Fruit fly (Drosophila melanogaster) whole organism, embryonic: ENCODE results near the gene Utx.
A peak's percentile ranks its signal among the peaks of the same experiment; 100 is the strongest.

Experiments used
- Asciz ChIP-seq: fragments of 200-800 bp; sonication (Bioruptor generic); optimal IDR thresholded peaks from 2 replicates; lab custom pipeline; 2017; ENCODE audit warnings: missing biosample characterization, mild to moderate bottlenecking, missing genetic modification characterization, missing genetic modification reagents
- Atf6 ChIP-seq: fragments of 200-800 bp; sonication (Bioruptor generic); IDR thresholded peaks from 2 replicates; pipeline ENCODE4 v1.3.6; 2022; ENCODE audit warnings: missing biosample characterization, missing genetic modification characterization
- Awh ChIP-seq: fragments of 200-800 bp; sonication (Bioruptor generic); IDR thresholded peaks from 2 replicates; pipeline ENCODE4, ENCODE4 v1.3.6; 2022; ENCODE audit warnings: missing biosample characterization, missing genetic modification characterization
- CG11093 ChIP-seq: fragments of 200-800 bp; sonication (Bioruptor generic); IDR thresholded peaks from 3 replicates; pipeline ENCODE4 v1.3.6; 2022; ENCODE audit warnings: missing biosample characterization, missing genetic modification characterization
- CG11695 ChIP-seq: fragments of 200-800 bp; sonication (Bioruptor generic); IDR thresholded peaks from 3 replicates; pipeline ENCODE4 v1.3.6; 2022; ENCODE audit warnings: missing biosample characterization, missing genetic modification characterization
- CG11696 ChIP-seq: fragments of 200-800 bp; sonication (Bioruptor generic); IDR thresholded peaks from 2 replicates; pipeline ENCODE4 v1.3.6; 2022; ENCODE audit warnings: missing biosample characterization, missing genetic modification characterization
- CG14441 ChIP-seq: fragments of 200-800 bp; sonication (Bioruptor generic); IDR thresholded peaks from 2 replicates; pipeline ENCODE4 v1.3.6; 2022; ENCODE audit warnings: missing biosample characterization, missing genetic modification characterization
- CG1529 ChIP-seq: fragments of 200-800 bp; sonication (Bioruptor generic); optimal IDR thresholded peaks from 3 replicates; lab custom pipeline; 2018; ENCODE audit warnings: missing biosample characterization, missing genetic modification characterization
- CG15696 ChIP-seq: fragments of 200-800 bp; sonication (Bioruptor generic); optimal IDR thresholded peaks from 2 replicates; lab custom pipeline; 2019; ENCODE audit warnings: missing biosample characterization, mild to moderate bottlenecking, missing genetic modification characterization, moderate library complexity
- CG1647 ChIP-seq: fragments of 200-800 bp; sonication (Bioruptor generic); optimal IDR thresholded peaks from 3 replicates; lab custom pipeline; 2016; ENCODE audit warnings: missing biosample characterization, missing genetic modification characterization
- CG17328 ChIP-seq: fragments of 200-800 bp; sonication (Bioruptor generic); IDR thresholded peaks from 2 replicates; pipeline ENCODE4 v1.3.6; 2022; ENCODE audit warnings: missing biosample characterization, missing genetic modification characterization
- CG17361 ChIP-seq: fragments of 200-800 bp; sonication (Bioruptor generic); IDR thresholded peaks from 3 replicates; pipeline ENCODE4 v1.3.6; 2022; ENCODE audit warnings: missing biosample characterization, missing genetic modification characterization
- CG17568 ChIP-seq: fragments of 200-800 bp; sonication (Bioruptor generic); optimal IDR thresholded peaks from 2 replicates; lab custom pipeline; 2018; ENCODE audit warnings: missing biosample characterization, mild to moderate bottlenecking, missing genetic modification characterization, moderate library complexity
- CG17612 ChIP-seq: fragments of 200-800 bp; sonication (Bioruptor generic); IDR thresholded peaks from 2 replicates; pipeline ENCODE4 v1.3.6; 2022; ENCODE audit warnings: missing biosample characterization, missing genetic modification characterization
- CG1832 ChIP-seq: fragments of 200-800 bp; sonication (Bioruptor generic); optimal IDR thresholded peaks from 2 replicates; lab custom pipeline; 2017; ENCODE audit warnings: missing biosample characterization, mild to moderate bottlenecking, missing genetic modification characterization, inconsistent platforms
- CG2116 ChIP-seq: fragments of 200-800 bp; sonication (Bioruptor generic); optimal IDR thresholded peaks from 3 replicates; lab custom pipeline; 2018; ENCODE audit warnings: missing biosample characterization, mild to moderate bottlenecking, missing genetic modification characterization
- CG30020 ChIP-seq: fragments of 200-800 bp; optimal IDR thresholded peaks from 2 replicates; lab custom pipeline; 2019; ENCODE audit warnings: missing biosample characterization, mild to moderate bottlenecking, missing genetic modification characterization, moderate library complexity
- CG3407 ChIP-seq: fragments of 200-800 bp; sonication (Bioruptor generic); optimal IDR thresholded peaks from 2 replicates; lab custom pipeline; 2018; ENCODE audit warnings: missing biosample characterization, mild to moderate bottlenecking, missing genetic modification characterization
- CG34224 ChIP-seq: fragments of 200-800 bp; sonication (Bioruptor generic); IDR thresholded peaks from 3 replicates; pipeline ENCODE4 v1.3.6; 2022; ENCODE audit warnings: missing biosample characterization, missing genetic modification characterization; ENCODE audit not compliant: partially characterized antibody
- CG34376 ChIP-seq: fragments of 200-800 bp; sonication (Bioruptor generic); optimal IDR thresholded peaks from 2 replicates; lab custom pipeline; 2018; ENCODE audit warnings: missing biosample characterization, mild to moderate bottlenecking, missing genetic modification characterization
- CG3995 ChIP-seq: fragments of 200-800 bp; sonication (Bioruptor generic); optimal IDR thresholded peaks from 3 replicates; lab custom pipeline; 2016; ENCODE audit warnings: missing biosample characterization, missing genetic modification characterization
- CG43689 ChIP-seq: fragments of 200-800 bp; sonication (Bioruptor generic); IDR thresholded peaks from 2 replicates; pipeline ENCODE4 v1.3.6; 2022; ENCODE audit warnings: missing biosample characterization, missing genetic modification characterization
- CG5245 ChIP-seq: fragments of 200-800 bp; sonication (Bioruptor generic); optimal IDR thresholded peaks from 3 replicates; lab custom pipeline; 2016; ENCODE audit warnings: missing biosample characterization, missing genetic modification characterization
- CG6175 ChIP-seq: fragments of 200-800 bp; sonication (Bioruptor generic); IDR thresholded peaks from 3 replicates; pipeline ENCODE4 v1.3.6; 2022; ENCODE audit warnings: missing biosample characterization, missing genetic modification characterization
- CG7271 ChIP-seq: fragments of 200-800 bp; sonication (Bioruptor generic); optimal IDR thresholded peaks from 2 replicates; lab custom pipeline; 2018; ENCODE audit warnings: missing biosample characterization, mild to moderate bottlenecking, missing genetic modification characterization, moderate library complexity
- CG7786 ChIP-seq: fragments of 200-800 bp; sonication (Bioruptor generic); optimal IDR thresholded peaks from 2 replicates; lab custom pipeline; 2016; ENCODE audit warnings: missing biosample characterization, missing genetic modification characterization
- CG7963 ChIP-seq: fragments of 200-800 bp; sonication (Bioruptor generic); IDR thresholded peaks from 3 replicates; pipeline ENCODE4 v1.3.6; 2022; ENCODE audit warnings: missing biosample characterization, missing genetic modification characterization; ENCODE audit not compliant: partially characterized antibody
- CG8281 ChIP-seq: fragments of 200-800 bp; sonication (Bioruptor generic); optimal IDR thresholded peaks from 2 replicates; lab custom pipeline; 2018; ENCODE audit warnings: missing biosample characterization, mild to moderate bottlenecking, missing genetic modification characterization, moderate library complexity
- CG8359 ChIP-seq: fragments of 200-800 bp; sonication (Bioruptor generic); optimal IDR thresholded peaks from 2 replicates; lab custom pipeline; 2017; ENCODE audit warnings: missing biosample characterization, mild to moderate bottlenecking, missing genetic modification characterization, borderline replicate concordance
- CG8944 ChIP-seq: fragments of 200-800 bp; sonication (Bioruptor generic); optimal IDR thresholded peaks from 3 replicates; lab custom pipeline; 2016; ENCODE audit warnings: missing biosample characterization, missing genetic modification characterization
- CG9876 ChIP-seq: fragments of 200-800 bp; sonication (Bioruptor generic); optimal IDR thresholded peaks from 2 replicates; lab custom pipeline; 2016; ENCODE audit warnings: missing biosample characterization, missing genetic modification characterization
- Chrac-16 ChIP-seq: fragments of 200-800 bp; sonication (Bioruptor generic); optimal IDR thresholded peaks from 3 replicates; lab custom pipeline; 2016; ENCODE audit warnings: missing biosample characterization, missing genetic modification characterization
- CrebB ChIP-seq: fragments of 200-800 bp; sonication (Bioruptor generic); optimal IDR thresholded peaks from 3 replicates; lab custom pipeline; 2018; ENCODE audit warnings: missing biosample characterization, mild to moderate bottlenecking, missing genetic modification characterization
- Deaf1 ChIP-seq: fragments of 200-800 bp; optimal IDR thresholded peaks from 3 replicates; lab custom pipeline; 2019; ENCODE audit warnings: missing biosample characterization, mild to moderate bottlenecking, missing genetic modification characterization, moderate library complexity
- Dll ChIP-seq: fragments of 200-800 bp; sonication (Bioruptor generic); IDR thresholded peaks from 4 replicates; pipeline ENCODE4 v1.3.6; 2022; ENCODE audit warnings: missing biosample characterization, missing genetic modification characterization; ENCODE audit not compliant: partially characterized antibody
- Dp ChIP-seq: fragments of 200-800 bp; sonication (Bioruptor generic); optimal IDR thresholded peaks from 2 replicates; lab custom pipeline; 2018; ENCODE audit warnings: missing biosample characterization, mild to moderate bottlenecking, missing genetic modification characterization, moderate library complexity
- Ets97D ChIP-seq: fragments of 200-800 bp; sonication (Bioruptor generic); optimal IDR thresholded peaks from 3 replicates; lab custom pipeline; 2016; ENCODE audit warnings: missing biosample characterization, missing genetic modification characterization
- Hsf ChIP-seq: fragments of 200-800 bp; sonication (Bioruptor generic); optimal IDR thresholded peaks from 3 replicates; lab custom pipeline; 2016; ENCODE audit warnings: missing biosample characterization, missing genetic modification characterization
- ac ChIP-seq: fragments of 200-800 bp; sonication (Bioruptor generic); optimal IDR thresholded peaks from 3 replicates; lab custom pipeline; 2017; ENCODE audit warnings: missing biosample characterization, mild to moderate bottlenecking, missing genetic modification characterization
- dm ChIP-seq: fragments of 200-800 bp; sonication (Bioruptor generic); optimal IDR thresholded peaks from 3 replicates; lab custom pipeline; 2016; ENCODE audit warnings: missing biosample characterization, missing genetic modification characterization
- dmrt11E ChIP-seq: fragments of 200-800 bp; sonication (Bioruptor generic); optimal IDR thresholded peaks from 3 replicates; lab custom pipeline; 2018; ENCODE audit warnings: missing biosample characterization, mild to moderate bottlenecking, missing genetic modification characterization, moderate library complexity
- ems ChIP-seq: fragments of 200-800 bp; sonication (Bioruptor generic); optimal IDR thresholded peaks from 3 replicates; lab custom pipeline; 2016; ENCODE audit warnings: missing biosample characterization, missing genetic modification characterization
- eve ChIP-seq, 2 experiments: fragments of >200 bp; optimal IDR thresholded peaks; 2 replicates each; lab custom pipeline; 2017; ENCODE audit warnings: missing biosample characterization in 2 of 2, missing genetic modification characterization in 2 of 2
- gsb-n ChIP-seq: fragments of 200-800 bp; sonication (Bioruptor generic); optimal IDR thresholded peaks from 3 replicates; lab custom pipeline; 2018; ENCODE audit warnings: missing biosample characterization, mild to moderate bottlenecking, missing genetic modification characterization
- jigr1 ChIP-seq: fragments of 200-800 bp; sonication (Bioruptor generic); IDR thresholded peaks from 3 replicates; pipeline ENCODE4 v1.3.6; 2022; ENCODE audit warnings: missing biosample characterization, missing genetic modification characterization
- kah ChIP-seq: fragments of 200-800 bp; sonication (Bioruptor generic); optimal IDR thresholded peaks from 2 replicates; lab custom pipeline; 2018; ENCODE audit warnings: missing biosample characterization, mild to moderate bottlenecking, missing genetic modification characterization
- kni ChIP-seq: fragments of 200-800 bp; sonication (Bioruptor generic); optimal IDR thresholded peaks from 3 replicates; lab custom pipeline; 2017; ENCODE audit warnings: mild to moderate bottlenecking, missing biosample characterization, missing genetic modification reagents, missing genetic modification characterization
- prd ChIP-seq, 3 experiments: fragments of >200 bp in 2 of 3; fragments of 200-800 bp in 1 of 3; sonication (Bioruptor generic) in 1 of 3; optimal IDR thresholded peaks in 2 of 3; IDR thresholded peaks in 1 of 3; 2 replicates in 2 of 3; 3 replicates in 1 of 3; pipeline versions ENCODE4 v1.3.6 to Lab custom; 2017 to 2022; ENCODE audit warnings: missing biosample characterization in 1 of 3, missing genetic modification characterization in 1 of 3
- sens ChIP-seq: fragments of 200-800 bp; sonication (Bioruptor generic); peaks from one replicate; lab custom pipeline; 2016; ENCODE audit warnings: missing biosample characterization, missing genetic modification characterization
- trem ChIP-seq: fragments of 200-800 bp; optimal IDR thresholded peaks from 3 replicates; lab custom pipeline; 2019; ENCODE audit warnings: missing biosample characterization, mild to moderate bottlenecking, missing genetic modification characterization, moderate library complexity

Gene Utx

dm6 chr2L:10237725-10238446, 40.7 kb downstream of the Utx start, which contains the start of gene mthl15:
Gene mthl15, minus strand, starts transcription at chr2L:10238317.
- TF ChIP-seq prd (optimal IDR thresholded peaks at IDR 0.05; lab: Kevin White, UChicago) = no peak
- TF ChIP-seq prd (GFP tag; IDR thresholded peaks at IDR 0.05; lab: Robert Waterston, UW) = no peak
- no peak for TF ChIP-seq CG1529 (GFP tag; lab: Kevin White, UChicago)
- TF ChIP-seq CG3995 = no peak
- no peak for TF ChIP-seq Dp
- TF ChIP-seq Atf6 (GFP tag; lab: Robert Waterston, UW) = peak; percentile 41; the same call in 1 of the 2 replicates
- no peak for TF ChIP-seq CG6175 (GFP tag; lab: Robert Waterston, UW)
- no peak for TF ChIP-seq kah (GFP tag; lab: Kevin White, UChicago)
- TF ChIP-seq Dll (GFP tag; lab: Robert Waterston, UW) = no peak
- TF ChIP-seq CG34376 = peak; percentile 69
- no peak for TF ChIP-seq CG17612
- no peak for TF ChIP-seq CG8359
- peak in 1 of 2 experiments; percentile 62 for TF ChIP-seq eve (GFP tag; optimal IDR thresholded peaks at IDR 0.05; lab: Kevin White, UChicago)
- TF ChIP-seq dm = no peak
- TF ChIP-seq CG7786 = no peak
- TF ChIP-seq CG14441 (GFP tag; lab: Robert Waterston, UW) = no peak
- no peak for TF ChIP-seq CG9876 (GFP tag; lab: Kevin White, UChicago)
- peak; percentile 34 for TF ChIP-seq CG15696 (tag; lab: Kevin White, UChicago)
- no peak for TF ChIP-seq CG43689 (GFP tag; lab: Robert Waterston, UW)
- TF ChIP-seq CG17361 (GFP tag; lab: Robert Waterston, UW) = no peak
- no peak for TF ChIP-seq Ets97D (GFP tag; lab: Kevin White, UChicago)
- 0 out of 2 replicates have a peak, but pooled peaks have one; percentile 29 for TF ChIP-seq CG17328 (GFP tag; lab: Robert Waterston, UW)
- TF ChIP-seq ac (GFP tag; lab: Kevin White, UChicago) = peak; percentile 30
- no peak for TF ChIP-seq CG1647 (GFP tag; lab: Kevin White, UChicago)
- TF ChIP-seq Deaf1 (tag; lab: Kevin White, UChicago) = peak; percentile 72
- peak; percentile 64 for TF ChIP-seq sens (GFP tag; lab: Kevin White, UChicago)
- no peak for TF ChIP-seq CG17568 (GFP tag; lab: Kevin White, UChicago)
- TF ChIP-seq trem (tag; lab: Kevin White, UChicago) = no peak
- TF ChIP-seq Hsf (GFP tag; lab: Kevin White, UChicago) = no peak
- TF ChIP-seq CG30020 (tag; lab: Kevin White, UChicago) = no peak
- TF ChIP-seq CG2116 (GFP tag; lab: Kevin White, UChicago) = no peak
- TF ChIP-seq CG7963 (GFP tag; lab: Robert Waterston, UW) = no peak
- no peak for TF ChIP-seq CG11696 (GFP tag; lab: Robert Waterston, UW)
- TF ChIP-seq CG3407 (GFP tag; lab: Kevin White, UChicago) = no peak
- TF ChIP-seq dmrt11E (tag; lab: Kevin White, UChicago) = peak; percentile 34
- TF ChIP-seq CG7271 = no peak
- no peak for TF ChIP-seq CG8281 (tag; lab: Kevin White, UChicago)
- TF ChIP-seq CG11093 (GFP tag; lab: Robert Waterston, UW) = no peak; the same call in 2 of the 3 replicates
- TF ChIP-seq CG5245 (GFP tag; lab: Kevin White, UChicago) = no peak
- no peak for TF ChIP-seq ems (GFP tag; lab: Kevin White, UChicago)
- TF ChIP-seq CG8944 (GFP tag; lab: Kevin White, UChicago) = no peak
- no peak for TF ChIP-seq CG1832 (GFP tag; lab: Kevin White, UChicago)
- TF ChIP-seq Chrac-16 (GFP tag; lab: Kevin White, UChicago) = no peak
- TF ChIP-seq CG34224 (GFP tag; lab: Robert Waterston, UW) = no peak
- no peak for TF ChIP-seq kni (GFP tag; lab: Kevin White, UChicago)
- no peak for TF ChIP-seq Awh (GFP tag; lab: Robert Waterston, UW)
- TF ChIP-seq gsb-n (tag; lab: Kevin White, UChicago) = no peak
- TF ChIP-seq jigr1 (GFP tag; lab: Robert Waterston, UW) = no peak
- TF ChIP-seq CG11695 (GFP tag; lab: Robert Waterston, UW) = peak; percentile 28; the same call in 1 of the 3 replicates
- TF ChIP-seq CrebB (tag; lab: Kevin White, UChicago) = no peak
- TF ChIP-seq Asciz = peak; percentile 5
